Worm (Caenorhabditis elegans): ENCODE results near the gene Y45F3A.1.

DNA sequence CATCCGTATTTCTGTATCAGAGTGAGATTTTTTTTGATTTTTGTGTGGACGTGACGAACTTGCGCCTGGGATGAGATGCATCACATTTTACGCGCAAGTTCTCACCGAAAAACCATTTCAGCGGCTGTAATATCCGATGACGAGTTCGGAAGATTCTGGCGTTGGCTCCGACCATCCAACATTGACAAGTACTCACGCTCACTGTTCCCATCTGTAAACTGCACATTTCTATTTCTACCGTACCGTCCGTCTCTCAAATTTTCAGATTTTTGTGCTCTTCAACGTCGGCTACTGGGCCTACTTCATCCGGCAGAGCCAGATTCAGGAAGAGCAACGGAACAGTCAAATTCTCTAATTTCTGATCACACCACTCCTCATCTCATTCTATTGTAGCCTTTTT lies 34.3 kb downstream of the Y45F3A.1 start:
- TF ChIP-seq mdl-1 (tag; optimal IDR thresholded peaks at IDR 0.05) (no peak), lin-39 (tag; optimal IDR thresholded peaks at IDR 0.05) (no peak), zag-1 (tag; optimal IDR thresholded peaks at IDR 0.05) (no peak), aha-1 (tag) (no peak), ama-1 (optimal IDR thresholded peaks at IDR 0.05) (no peak), nhr-237 (tag; optimal IDR thresholded peaks at IDR 0.05) (no peak), lsy-2 (tag; optimal IDR thresholded peaks at IDR 0.05) (no peak), daf-12 (tag; optimal IDR thresholded peaks at IDR 0.05) (no peak), fos-1 (tag; optimal IDR thresholded peaks at IDR 0.05) (no peak)
